Worm (Caenorhabditis elegans): ENCODE results near the gene tbx-7.

- no peak for TF ChIP-seq elt-3 (tag; optimal IDR thresholded peaks at IDR 0.05)
- no peak for TF ChIP-seq lin-13 (tag; optimal IDR thresholded peaks at IDR 0.05)
- TF ChIP-seq nhr-12 (tag; optimal IDR thresholded peaks at IDR 0.05) = no peak
- no peak for TF ChIP-seq unc-62 (GFP tag; optimal IDR thresholded peaks at IDR 0.05)
- no peak for TF ChIP-seq nhr-76 (tag; optimal IDR thresholded peaks at IDR 0.05)
Observed at ce11 chrIII:5982753-5983390, 45.5 kb downstream of the tbx-7 start.
